Worm (Caenorhabditis elegans) whole organism, late embryonic: Measurements from ENCODE around the gene cyp-32B1.

Experiments used
- C08G9.2 ChIP-seq: sonication (generic microtip); optimal IDR thresholded peaks from 2 replicates; lab custom pipeline; 2016; ENCODE audit warnings: mild to moderate bottlenecking, missing genetic modification characterization, moderate library complexity, missing compliant biosample characterization
- F13H6.1 ChIP-seq: sonication (generic microtip); optimal IDR thresholded peaks from 2 replicates; lab custom pipeline; 2016; ENCODE audit warnings: missing genetic modification characterization, missing compliant biosample characterization
- K02D7.2 ChIP-seq: sonication (generic microtip); optimal IDR thresholded peaks from 2 replicates; lab custom pipeline; 2017; ENCODE audit warnings: mild to moderate bottlenecking, missing genetic modification characterization, missing compliant biosample characterization
- T23F11.4 ChIP-seq: fragments of 200-800 bp; sonication (Bioruptor generic); optimal IDR thresholded peaks from 2 replicates; lab custom pipeline; 2018; ENCODE audit warnings: mild to moderate bottlenecking, missing genetic modification characterization, missing compliant biosample characterization
- ama-1 ChIP-seq: fragments of 150-350 bp; optimal IDR thresholded peaks from 2 replicates; lab custom pipeline; 2014
- ceh-2 ChIP-seq: sonication (generic microtip); optimal IDR thresholded peaks from 2 replicates; lab custom pipeline; 2016; ENCODE audit warnings: missing genotype, missing genetic modification characterization, missing compliant biosample characterization
- ceh-31 ChIP-seq: sonication (generic microtip); optimal IDR thresholded peaks from 2 replicates; lab custom pipeline; 2016; ENCODE audit warnings: missing genetic modification characterization, missing compliant biosample characterization
- ceh-45 ChIP-seq: fragments of 200-800 bp; sonication (Bioruptor generic); IDR thresholded peaks from 2 replicates; pipeline ENCODE4 v1.3.6; 2022; ENCODE audit warnings: missing genetic modification reagents, missing genetic modification characterization, missing compliant biosample characterization
- ceh-48 ChIP-seq: sonication (generic microtip); optimal IDR thresholded peaks from 2 replicates; lab custom pipeline; 2016; ENCODE audit warnings: missing genetic modification characterization, inconsistent platforms, missing compliant biosample characterization
- ceh-6 ChIP-seq: fragments of 200-800 bp; sonication (Bioruptor generic); optimal IDR thresholded peaks from 2 replicates; lab custom pipeline; 2018; ENCODE audit warnings: mild to moderate bottlenecking, missing genetic modification characterization, missing compliant biosample characterization
- ceh-9 ChIP-seq: sonication (generic microtip); optimal IDR thresholded peaks from 2 replicates; lab custom pipeline; 2016; ENCODE audit warnings: mild to moderate bottlenecking, missing genetic modification characterization, inconsistent platforms, missing compliant biosample characterization
- dve-1 ChIP-seq: sonication (generic microtip); optimal IDR thresholded peaks from 2 replicates; lab custom pipeline; 2017; ENCODE audit warnings: antibody characterized with exemption, mild to moderate bottlenecking, missing genetic modification characterization, missing compliant biosample characterization
- elt-2 ChIP-seq: sonication (generic microtip); optimal IDR thresholded peaks from 2 replicates; lab custom pipeline; 2016; ENCODE audit warnings: missing genetic modification reagents, missing genetic modification characterization, missing compliant biosample characterization
- ets-4 ChIP-seq: sonication (generic microtip); optimal IDR thresholded peaks from 2 replicates; lab custom pipeline; 2016; ENCODE audit warnings: missing genetic modification characterization, missing compliant biosample characterization
- fkh-10 ChIP-seq: fragments of 150-350 bp; optimal IDR thresholded peaks from 2 replicates; lab custom pipeline; 2014; ENCODE audit warnings: missing biosample characterization, missing genetic modification reagents, missing genetic modification characterization
- fkh-6 ChIP-seq: sonication (generic microtip); optimal IDR thresholded peaks from 2 replicates; lab custom pipeline; 2016; ENCODE audit warnings: missing genetic modification characterization, missing compliant biosample characterization
- hlh-13 ChIP-seq: fragments of 200-800 bp; sonication (Bioruptor generic); optimal IDR thresholded peaks from 2 replicates; lab custom pipeline; 2018; ENCODE audit warnings: mild to moderate bottlenecking, missing genetic modification characterization, missing compliant biosample characterization
- hlh-15 ChIP-seq: sonication (generic microtip); optimal IDR thresholded peaks from 2 replicates; lab custom pipeline; 2016; ENCODE audit warnings: missing genetic modification characterization, missing compliant biosample characterization
- hlh-6 ChIP-seq: sonication (generic microtip); optimal IDR thresholded peaks from 2 replicates; lab custom pipeline; 2016; ENCODE audit warnings: missing genotype, missing genetic modification characterization, missing compliant biosample characterization
- mec-3 ChIP-seq: sonication (generic microtip); optimal IDR thresholded peaks from 2 replicates; lab custom pipeline; 2016; ENCODE audit warnings: borderline replicate concordance, missing genetic modification characterization, missing compliant biosample characterization
- nfya-1 ChIP-seq: sonication (generic microtip); optimal IDR thresholded peaks from 2 replicates; lab custom pipeline; 2017; ENCODE audit warnings: missing genetic modification characterization, mild to moderate bottlenecking, missing compliant biosample characterization, antibody characterized with exemption, moderate library complexity
- nhr-11 ChIP-seq: fragments of 150-350 bp; optimal IDR thresholded peaks from 2 replicates; lab custom pipeline; 2014; ENCODE audit warnings: missing biosample characterization, missing genetic modification characterization
- nhr-232 ChIP-seq: sonication (generic microtip); optimal IDR thresholded peaks from 2 replicates; lab custom pipeline; 2016; ENCODE audit warnings: missing genetic modification characterization, missing compliant biosample characterization
- npax-4 ChIP-seq: sonication (generic microtip); optimal IDR thresholded peaks from 2 replicates; lab custom pipeline; 2016; ENCODE audit warnings: missing genetic modification characterization, missing compliant biosample characterization
- odd-2 ChIP-seq: sonication (generic microtip); optimal IDR thresholded peaks from 2 replicates; lab custom pipeline; 2017; ENCODE audit warnings: antibody characterized with exemption, mild to moderate bottlenecking, missing genetic modification characterization, missing compliant biosample characterization
- pag-3 ChIP-seq: sonication (generic microtip); optimal IDR thresholded peaks from 2 replicates; lab custom pipeline; 2016; ENCODE audit warnings: missing compliant biosample characterization, missing genetic modification characterization, borderline replicate concordance
- pat-9 ChIP-seq: fragments of 200-800 bp; sonication (Bioruptor generic); optimal IDR thresholded peaks from 2 replicates; lab custom pipeline; 2018; ENCODE audit warnings: mild to moderate bottlenecking, missing genetic modification characterization, moderate library complexity, missing compliant biosample characterization
- pax-1 ChIP-seq: fragments of 150-350 bp; optimal IDR thresholded peaks from 2 replicates; lab custom pipeline; 2014; ENCODE audit warnings: missing biosample characterization, missing genetic modification characterization
- pqm-1 ChIP-seq: sonication (generic microtip); optimal IDR thresholded peaks from 2 replicates; lab custom pipeline; 2016; ENCODE audit warnings: missing genetic modification characterization, missing compliant biosample characterization
- ref-2 ChIP-seq: sonication (generic microtip); optimal IDR thresholded peaks from 2 replicates; lab custom pipeline; 2016; ENCODE audit warnings: missing genetic modification characterization, missing compliant biosample characterization
- rnt-1 ChIP-seq: sonication (generic microtip); optimal IDR thresholded peaks from 2 replicates; lab custom pipeline; 2016; ENCODE audit warnings: missing genetic modification characterization, missing compliant biosample characterization
- sox-4 ChIP-seq: sonication (generic microtip); optimal IDR thresholded peaks from 2 replicates; lab custom pipeline; 2017; ENCODE audit warnings: mild to moderate bottlenecking, missing genetic modification characterization, inconsistent platforms, missing compliant biosample characterization
- tbx-7 ChIP-seq: sonication (generic microtip); optimal IDR thresholded peaks from 2 replicates; lab custom pipeline; 2016; ENCODE audit warnings: missing genotype, missing genetic modification characterization, missing compliant biosample characterization
- unc-42 ChIP-seq: sonication (generic microtip); optimal IDR thresholded peaks from 2 replicates; lab custom pipeline; 2016; ENCODE audit warnings: missing genotype, missing genetic modification characterization, missing compliant biosample characterization
- unc-55 ChIP-seq: sonication (generic microtip); optimal IDR thresholded peaks from 2 replicates; lab custom pipeline; 2017; ENCODE audit warnings: missing biosample characterization, missing genetic modification reagents, missing genetic modification characterization
- ztf-16 ChIP-seq: sonication (generic microtip); optimal IDR thresholded peaks from 2 replicates; lab custom pipeline; 2017; ENCODE audit warnings: missing genetic modification characterization, missing compliant biosample characterization

Gene cyp-32B1

DNA sequence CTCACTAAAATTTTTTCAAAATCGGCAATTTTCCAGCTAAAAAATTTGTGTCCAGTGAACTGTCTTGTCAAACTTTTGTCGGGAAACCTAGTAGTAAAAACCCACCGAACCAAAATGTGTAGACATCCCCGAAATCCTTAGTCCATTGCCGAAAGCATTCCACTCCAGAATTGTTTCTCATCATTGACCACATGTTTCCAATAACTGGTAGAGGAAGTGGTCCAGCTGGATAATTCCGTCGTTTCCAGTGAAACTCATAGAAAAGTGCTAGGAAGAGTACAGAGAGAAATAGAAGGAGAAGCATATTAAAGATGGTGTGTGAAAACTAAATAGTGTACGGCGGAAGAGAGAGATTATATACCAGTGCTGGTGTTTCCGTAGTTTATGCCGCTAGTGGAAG is 2.9 kb upstream of the cyp-32B1 start, which contains the start of gene cyp-33C12:
cyp-33C12 (minus strand) TSS at position 321 of the 400 bp plus-strand sequence.
- no peak for TF ChIP-seq K02D7.2 (tag; lab: Kevin White, UChicago)

DNA sequence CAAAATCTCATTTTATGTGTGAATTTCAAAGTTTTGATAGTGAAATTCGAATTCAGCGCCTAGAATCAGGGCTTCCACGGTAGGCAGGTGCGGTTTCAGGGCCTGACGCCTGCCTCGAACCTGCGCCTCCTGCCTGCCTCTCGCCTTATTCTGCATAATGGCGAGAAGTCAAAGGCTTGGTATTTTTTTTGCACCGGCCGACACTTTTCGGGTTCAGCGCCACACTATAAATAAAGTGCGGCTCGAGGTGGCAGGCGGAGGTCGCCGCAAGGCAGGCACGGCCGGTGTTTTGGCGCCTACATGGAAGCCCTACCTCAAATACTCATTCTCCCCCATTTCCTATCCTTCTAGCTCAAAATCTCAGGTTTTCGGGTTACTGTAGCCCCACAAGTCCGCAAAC is 813 bp downstream of the cyp-32B1 start:
- TF ChIP-seq hlh-6 (tag; lab: Kevin White, UChicago) (no peak), F13H6.1 (tag; lab: Kevin White, UChicago) (no peak), pag-3 (tag; lab: Kevin White, UChicago) (no peak), unc-42 (tag; lab: Kevin White, UChicago) (no peak), pax-1 (tag; lab: Kevin White, UChicago) (no peak), fkh-10 (GFP tag; lab: Kevin White, UChicago) (no peak), hlh-13 (GFP tag; lab: Kevin White, UChicago) (no peak), odd-2 (no peak), C08G9.2 (tag; lab: Kevin White, UChicago) (no peak), elt-2 (tag; lab: Kevin White, UChicago) (no peak), nfya-1 (tag; lab: Kevin White, UChicago) (no peak), mec-3 (tag; lab: Kevin White, UChicago) (no peak), ceh-9 (tag; lab: Kevin White, UChicago) (no peak), ceh-31 (no peak), ceh-2 (tag; lab: Kevin White, UChicago) (no peak), T23F11.4 (no peak)

DNA sequence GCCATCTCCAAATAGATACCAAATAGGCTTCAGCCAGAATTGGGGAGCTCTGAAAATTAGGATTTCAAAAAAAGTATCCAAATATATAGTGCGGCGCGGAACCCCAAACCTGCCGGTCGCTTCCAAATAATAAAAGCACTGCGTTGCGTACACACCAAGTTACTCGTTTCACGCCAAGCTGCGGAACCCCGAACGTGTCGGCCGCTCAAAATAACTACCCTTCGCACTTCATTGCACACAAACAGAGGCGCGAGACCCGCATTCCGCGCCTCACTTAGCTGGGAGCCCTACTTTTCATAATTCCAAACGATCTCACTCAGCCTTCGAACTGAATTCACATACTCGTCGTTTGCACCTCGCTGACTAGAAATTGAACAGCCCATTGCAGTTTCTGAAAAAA is 1.6 kb downstream of the cyp-32B1 start:
- no peak for TF ChIP-seq ceh-6
- TF ChIP-seq hlh-13 (GFP tag; lab: Kevin White, UChicago), result no peak
- no peak for TF ChIP-seq unc-55 (GFP tag; lab: Kevin White, UChicago)
- TF ChIP-seq pat-9 (tag; lab: Kevin White, UChicago), result no peak
- no peak for TF ChIP-seq hlh-15
- TF ChIP-seq ceh-48 (tag; lab: Kevin White, UChicago), result no peak
- no peak for TF ChIP-seq T23F11.4
- TF ChIP-seq nhr-11 (tag; lab: Kevin White, UChicago), result no peak
- no peak for TF ChIP-seq ama-1 (lab: Kevin White, UChicago)
- no peak for TF ChIP-seq ceh-45 (GFP tag; lab: Robert Waterston, UW)
- TF ChIP-seq ref-2 (tag; lab: Kevin White, UChicago), result no peak
- no peak for TF ChIP-seq mec-3 (tag; lab: Kevin White, UChicago)
- no peak for TF ChIP-seq F13H6.1 (tag; lab: Kevin White, UChicago)
- no peak for TF ChIP-seq tbx-7 (tag; lab: Kevin White, UChicago)
- TF ChIP-seq ceh-2 (tag; lab: Kevin White, UChicago), result no peak
- no peak for TF ChIP-seq fkh-10 (GFP tag; lab: Kevin White, UChicago)
- no peak for TF ChIP-seq rnt-1 (tag; lab: Kevin White, UChicago)

DNA sequence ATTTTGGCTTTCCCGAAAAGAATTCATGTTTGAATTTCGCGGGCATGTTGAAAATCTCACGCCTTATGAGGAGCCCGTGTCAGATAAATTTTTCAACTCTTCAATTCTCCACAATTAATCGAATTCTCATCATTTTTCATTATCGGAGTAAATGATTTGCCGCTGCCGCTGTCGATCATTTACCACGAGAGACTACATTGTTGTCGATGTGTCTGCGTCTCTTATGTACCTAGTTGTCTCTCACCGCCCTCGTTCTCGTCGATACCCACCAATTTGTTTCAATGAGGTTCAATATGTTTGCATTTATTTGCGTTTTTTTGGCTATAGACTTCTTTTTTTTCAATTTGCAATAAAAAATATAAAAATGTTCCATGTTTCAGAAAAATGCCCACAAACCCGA is 9.1 kb downstream of the cyp-32B1 start, which contains the start of gene nhr-13:
nhr-13 (plus strand) TSS at position 369 of the 400 bp plus-strand sequence.
- no peak for TF ChIP-seq ceh-31
- no peak for TF ChIP-seq ets-4
- no peak for TF ChIP-seq nhr-232 (tag; lab: Kevin White, UChicago)
- TF ChIP-seq fkh-6 (tag; lab: Kevin White, UChicago), result no peak
- no peak for TF ChIP-seq npax-4 (tag; lab: Kevin White, UChicago)
- no peak for TF ChIP-seq C08G9.2 (tag; lab: Kevin White, UChicago)
- TF ChIP-seq ceh-48 (tag; lab: Kevin White, UChicago), result no peak
- no peak for TF ChIP-seq sox-4 (tag; lab: Kevin White, UChicago)
- no peak for TF ChIP-seq ceh-45 (GFP tag; lab: Robert Waterston, UW)
- TF ChIP-seq pqm-1 (tag; lab: Kevin White, UChicago), result no peak
- TF ChIP-seq dve-1, result no peak
- no peak for TF ChIP-seq K02D7.2 (tag; lab: Kevin White, UChicago)
- no peak for TF ChIP-seq ztf-16 (tag; lab: Kevin White, UChicago)
- TF ChIP-seq ref-2 (tag; lab: Kevin White, UChicago), result no peak
